Worm (Caenorhabditis elegans): ENCODE data around the gene srlf-2.

srlf-2 gene

ce11 chrIV:8529039-8529438 lies 39.0 kb downstream of the srlf-2 start (continued):
- TF ChIP-seq efl-1 (optimal IDR thresholded peaks at IDR 0.05) (peak in 1 of 2 experiments; percentile 27), efl-1 (GFP tag; optimal IDR thresholded peaks at IDR 0.05 in 1 of 2) (peak in 1 of 2 experiments; percentile 94), zag-1 (tag; optimal IDR thresholded peaks at IDR 0.05) (no peak), pag-3 (tag; optimal IDR thresholded peaks at IDR 0.05; ENCODE audit: borderline replicate concordance, insufficient read depth) (no peak), C16A3.4 (tag; optimal IDR thresholded peaks at IDR 0.05) (peak; percentile 47), sptf-1 (tag; optimal IDR thresholded peaks at IDR 0.05) (no peak), mab-9 (GFP tag; IDR thresholded peaks at IDR 0.05) (no peak), nhr-20 (tag; optimal IDR thresholded peaks at IDR 0.05) (peak; percentile 92), blmp-1 (tag; optimal IDR thresholded peaks at IDR 0.05) (peak; percentile 92), hpl-2 (GFP tag; optimal IDR thresholded peaks at IDR 0.05) (no peak), jun-1 (tag; optimal IDR thresholded peaks at IDR 0.05) (peak; percentile 22), ceh-90 (tag; optimal IDR thresholded peaks at IDR 0.05) (no peak), egl-13 (tag; optimal IDR thresholded peaks at IDR 0.05) (no peak), mep-1 (tag; optimal IDR thresholded peaks at IDR 0.05) (peak; percentile 77), ceh-88 (GFP tag; IDR thresholded peaks at IDR 0.05) (no peak), nhr-77 (tag; optimal IDR thresholded peaks at IDR 0.05) (no peak), unc-86 (tag; optimal IDR thresholded peaks at IDR 0.05) (no peak), ets-5 (GFP tag; IDR thresholded peaks at IDR 0.05) (no peak), ztf-11 (tag; optimal IDR thresholded peaks at IDR 0.05) (no peak), nhr-237 (tag; optimal IDR thresholded peaks at IDR 0.05) (no peak), C34B4.2 (tag; optimal IDR thresholded peaks at IDR 0.05) (no peak), grh-1 (GFP tag; IDR thresholded peaks at IDR 0.05) (peak; percentile 95), elt-3 (tag; optimal IDR thresholded peaks at IDR 0.05) (peak in 5 of 6 experiments; percentile 25 to 99 (median 70)), hlh-4 (tag; optimal IDR thresholded peaks at IDR 0.05) (no peak), snu-23 (GFP tag; optimal IDR thresholded peaks at IDR 0.05) (peak; percentile 73), Y116A8C.19 (tag; optimal IDR thresholded peaks at IDR 0.05; ENCODE audit: borderline replicate concordance) (no peak), elt-2 (tag; optimal IDR thresholded peaks at IDR 0.05) (no peak), lsy-2 (tag; optimal IDR thresholded peaks at IDR 0.05) (peak; percentile 40 to 74), unc-30 (tag; optimal IDR thresholded peaks at IDR 0.05) (no peak), aly-2 (tag; optimal IDR thresholded peaks at IDR 0.05) (no peak), nhr-71 (tag; optimal IDR thresholded peaks at IDR 0.05) (peak; percentile 92), skn-1 (tag; optimal IDR thresholded peaks at IDR 0.05) (no peak), fkh-10 (GFP tag; optimal IDR thresholded peaks at IDR 0.05) (no peak), isw-1 (GFP tag; IDR thresholded peaks at IDR 0.05) (no peak), nhr-76 (tag; optimal IDR thresholded peaks at IDR 0.05) (no peak), lin-13 (GFP tag; optimal IDR thresholded peaks at IDR 0.05) (peak; percentile 26), lin-15B (tag; optimal IDR thresholded peaks at IDR 0.05) (no peak), lin-14 (GFP tag; optimal IDR thresholded peaks at IDR 0.05) (peak; percentile 82), unc-98 (GFP tag; IDR thresholded peaks at IDR 0.05) (no peak), ceh-8 (GFP tag; optimal IDR thresholded peaks at IDR 0.05) (no peak), snpc-4 (tag; optimal IDR thresholded peaks at IDR 0.05) (no peak), nhr-85 (tag) (peak; percentile 99), nhr-90 (tag; optimal IDR thresholded peaks at IDR 0.05; ENCODE audit: poor library complexity) (peak; percentile 84), sup-37 (GFP tag; optimal IDR thresholded peaks at IDR 0.05) (no peak), C04F5.9 (tag; optimal IDR thresholded peaks at IDR 0.05) (no peak), fos-1 (tag; optimal IDR thresholded peaks at IDR 0.05) (no peak), alr-1 (tag; optimal IDR thresholded peaks at IDR 0.05; ENCODE audit: borderline replicate concordance) (no peak), vab-15 (tag; optimal IDR thresholded peaks at IDR 0.05) (no peak), xbp-1 (tag; optimal IDR thresholded peaks at IDR 0.05) (peak; percentile 72), mdl-1 (tag; optimal IDR thresholded peaks at IDR 0.05) (peak in 1 of 2 experiments; percentile 76), swsn-7 (tag; optimal IDR thresholded peaks at IDR 0.05) (peak; percentile 46), ama-1 (optimal IDR thresholded peaks at IDR 0.05) (no peak), sox-4 (tag; optimal IDR thresholded peaks at IDR 0.05) (no peak), irx-1 (tag; optimal IDR thresholded peaks at IDR 0.05) (peak; percentile 69), ztf-4 (tag; optimal IDR thresholded peaks at IDR 0.05) (peak; percentile 29)

All from whole organism, L1 larva.